Fruit fly (Drosophila melanogaster): Measurements from ENCODE around the gene CG42570.

Gene CG42570

dm6 chr3L:15699626-15700337, 17.8 kb upstream of the CG42570 start, which contains the start of gene comm2 (continued):
- TF ChIP-seq D (optimal IDR thresholded peaks at IDR 0.05) (peak; percentile 93), D (GFP tag; optimal IDR thresholded peaks at IDR 0.05) (no peak), E2f2 (GFP tag; IDR thresholded peaks at IDR 0.05) (no peak), h (optimal IDR thresholded peaks at IDR 0.05) (no peak), CG6175 (GFP tag; IDR thresholded peaks at IDR 0.05) (no peak), chn (GFP tag; optimal IDR thresholded peaks at IDR 0.05) (no peak), ato (GFP tag; IDR thresholded peaks at IDR 0.05; ENCODE audit: partially characterized antibody) (no peak), Xrp1 (GFP tag; IDR thresholded peaks at IDR 0.05) (no peak), CG17361 (GFP tag; IDR thresholded peaks at IDR 0.05) (no peak), Max (GFP tag; optimal IDR thresholded peaks at IDR 0.05) (no peak), Stat92E (GFP tag; optimal IDR thresholded peaks at IDR 0.05) (peak in 1 of 3 experiments; percentile 9), Lim3 (GFP tag; IDR thresholded peaks at IDR 0.05) (no peak), psq (GFP tag; optimal IDR thresholded peaks at IDR 0.05) (no peak), Bdp1 (GFP tag; optimal IDR thresholded peaks at IDR 0.05) (no peak), Dp (GFP tag; optimal IDR thresholded peaks at IDR 0.05) (no peak), trh (GFP tag; optimal IDR thresholded peaks at IDR 0.05) (no peak), bigmax (GFP tag; optimal IDR thresholded peaks at IDR 0.05) (no peak), chm (GFP tag; IDR thresholded peaks at IDR 0.05) (peak; percentile 88), CG11723 (GFP tag; optimal IDR thresholded peaks at IDR 0.05) (no peak), Ssrp (tag; optimal IDR thresholded peaks at IDR 0.05) (no peak), CG13424 (tag; optimal IDR thresholded peaks at IDR 0.05) (no peak), CG4730 (GFP tag; IDR thresholded peaks at IDR 0.05) (no peak), Sox102F (GFP tag; optimal IDR thresholded peaks at IDR 0.05) (no peak), CG3281 (GFP tag; optimal IDR thresholded peaks at IDR 0.05) (no peak), CG6254 (GFP tag; optimal IDR thresholded peaks at IDR 0.05) (no peak), CG11398 (GFP tag; optimal IDR thresholded peaks at IDR 0.05) (no peak), sna (GFP tag; IDR thresholded peaks at IDR 0.05; ENCODE audit: partially characterized antibody) (peak; percentile 76), CG1832 (GFP tag; optimal IDR thresholded peaks at IDR 0.05) (no peak), CG11247 (GFP tag; IDR thresholded peaks at IDR 0.05) (no peak), tgo (GFP tag; IDR thresholded peaks at IDR 0.05) (no peak), CG13894 (tag; optimal IDR thresholded peaks at IDR 0.05) (no peak), Dref (GFP tag; IDR thresholded peaks at IDR 0.05) (no peak), Poxn (GFP tag; IDR thresholded peaks at IDR 0.05) (no peak), CG10565 (GFP tag; optimal IDR thresholded peaks at IDR 0.05) (no peak), GATAe (GFP tag; conservative IDR thresholded peaks at IDR 0.05) (no peak), CG8478 (optimal IDR thresholded peaks at IDR 0.05) (no peak), CG4424 (GFP tag; optimal IDR thresholded peaks at IDR 0.05) (no peak), exex (tag; optimal IDR thresholded peaks at IDR 0.05) (no peak), CG12299 (tag; optimal IDR thresholded peaks at IDR 0.05) (no peak), gsb-n (tag; optimal IDR thresholded peaks at IDR 0.05) (no peak), hth (optimal IDR thresholded peaks at IDR 0.05) (no peak), corto (GFP tag; optimal IDR thresholded peaks at IDR 0.05) (no peak), Trl (optimal IDR thresholded peaks at IDR 0.05) (peak; percentile 83 to 93), Trl (GFP tag; optimal IDR thresholded peaks at IDR 0.05) (no peak), ac (GFP tag; optimal IDR thresholded peaks at IDR 0.05) (no peak), CG3838 (GFP tag; optimal IDR thresholded peaks at IDR 0.05) (no peak), Tbp (GFP tag; optimal IDR thresholded peaks at IDR 0.05) (no peak), wor (GFP tag; IDR thresholded peaks at IDR 0.05) (no peak), kni (GFP tag; optimal IDR thresholded peaks at IDR 0.05) (peak; percentile 89), Side (GFP tag; optimal IDR thresholded peaks at IDR 0.05) (peak; percentile 18), az2 (GFP tag; optimal IDR thresholded peaks at IDR 0.05) (no peak), CG9932 (GFP tag; IDR thresholded peaks at IDR 0.05) (0 out of 2 replicates have a peak, but pooled peaks have one; percentile 5)
